Fruit fly (Drosophila melanogaster): Measurements from ENCODE around the gene CG17450.
"Not testable (repeated sequence)": the region's sequence is repeated elsewhere in the genome, so short reads cannot be mapped to it uniquely, and the experiment has no call there.

The CG17450 gene

dm6 chrX:21608820-21609219, at the start of gene CG17450:
Gene CG17450 (minus strand): TSS chrX:21608920.
- not testable (repeated sequence) for TF ChIP-seq CG6854, Hr38, cyc (GFP tag; optimal IDR thresholded peaks at IDR 0.05)

dm6 chrX:21632852-21633251, 24.1 kb upstream of the CG17450 start:
- TF ChIP-seq CG9139 (GFP tag; optimal IDR thresholded peaks at IDR 0.05) (no peak), acj6 (GFP tag; optimal IDR thresholded peaks at IDR 0.05) (no peak), Eip78C (GFP tag) (no peak)

dm6 chrX:21632213-21632612, 23.5 kb upstream of the CG17450 start:
- TF ChIP-seq dsx (GFP tag; optimal IDR thresholded peaks at IDR 0.05; ENCODE audit: poor library complexity, severe bottlenecking), result no peak
- TF ChIP-seq CG7368 (GFP tag; optimal IDR thresholded peaks at IDR 0.05), result no peak
- no peak for TF ChIP-seq Smox (GFP tag; optimal IDR thresholded peaks at IDR 0.05)
- no peak for TF ChIP-seq CG6276 (GFP tag; optimal IDR thresholded peaks at IDR 0.05)
- no peak for TF ChIP-seq Ets96B (tag; optimal IDR thresholded peaks at IDR 0.05)

- peak; percentile 60 for TF ChIP-seq esn (GFP tag; optimal IDR thresholded peaks at IDR 0.05)
- peak; percentile 63 for TF ChIP-seq Hr4 (GFP tag; optimal IDR thresholded peaks at IDR 0.05)
- TF ChIP-seq lz (GFP tag; optimal IDR thresholded peaks at IDR 0.05), result peak; percentile 39
- peak; percentile 14 for TF ChIP-seq spab (GFP tag; optimal IDR thresholded peaks at IDR 0.05)
- TF ChIP-seq CG6276 (GFP tag; optimal IDR thresholded peaks at IDR 0.05), result peak; percentile 10
- peak; percentile 7 for TF ChIP-seq CG16779 (tag; optimal IDR thresholded peaks at IDR 0.05)
- TF ChIP-seq CG10631 (GFP tag; optimal IDR thresholded peaks at IDR 0.05), result peak; percentile 33
- no peak for TF ChIP-seq fkh (GFP tag; optimal IDR thresholded peaks at IDR 0.05)
- TF ChIP-seq CG3032 (tag; optimal IDR thresholded peaks at IDR 0.05), result peak; percentile 40
- peak; percentile 49 for TF ChIP-seq CG11762 (GFP tag; optimal IDR thresholded peaks at IDR 0.05; ENCODE audit: insufficient read depth)
- TF ChIP-seq CG6792 (GFP tag; optimal IDR thresholded peaks at IDR 0.05), result peak; percentile 35
- peak; percentile 56; the same call in 1 of the 3 replicates for TF ChIP-seq CG8119 (GFP tag; IDR thresholded peaks at IDR 0.05)
- TF ChIP-seq CG8319 (GFP tag; optimal IDR thresholded peaks at IDR 0.05), result no peak
- peak; percentile 62 for TF ChIP-seq Hr39 (GFP tag; optimal IDR thresholded peaks at IDR 0.05)
- peak; percentile 76 for TF ChIP-seq Met (GFP tag; optimal IDR thresholded peaks at IDR 0.05)
- TF ChIP-seq CG1621 (tag; optimal IDR thresholded peaks at IDR 0.05), result peak; percentile 17
- TF ChIP-seq Eip75B (GFP tag; optimal IDR thresholded peaks at IDR 0.05), result peak; percentile 56
- no peak for TF ChIP-seq Hr38 (GFP tag; optimal IDR thresholded peaks at IDR 0.05)
- peak; percentile 4 for TF ChIP-seq CG4318 (GFP tag; optimal IDR thresholded peaks at IDR 0.05)
- TF ChIP-seq cyc (GFP tag; optimal IDR thresholded peaks at IDR 0.05), result peak; percentile 60
- peak; percentile 63 for TF ChIP-seq Sox102F (GFP tag; optimal IDR thresholded peaks at IDR 0.05)
- peak; percentile 41 for TF ChIP-seq vri (GFP tag; optimal IDR thresholded peaks at IDR 0.05)
- peak; percentile 16 for TF ChIP-seq Sox15 (GFP tag; optimal IDR thresholded peaks at IDR 0.05)
- TF ChIP-seq Ets96B (tag; optimal IDR thresholded peaks at IDR 0.05), result peak; percentile 49
- TF ChIP-seq CG3919 (GFP tag; optimal IDR thresholded peaks at IDR 0.05), result peak; percentile 64
- peak; percentile 90 for TF ChIP-seq Eip78C (GFP tag)
- peak; percentile 25 for TF ChIP-seq CG31627 (GFP tag; optimal IDR thresholded peaks at IDR 0.05)
- TF ChIP-seq Ets21C (GFP tag; optimal IDR thresholded peaks at IDR 0.05), result peak; percentile 47
- peak; percentile 20 for TF ChIP-seq CG8632 (GFP tag; optimal IDR thresholded peaks at IDR 0.05)
- TF ChIP-seq CG34406 (GFP tag; optimal IDR thresholded peaks at IDR 0.05), result peak; percentile 7
- TF ChIP-seq acj6 (GFP tag; optimal IDR thresholded peaks at IDR 0.05), result peak; percentile 64
- peak; percentile 48 for TF ChIP-seq net (GFP tag; optimal IDR thresholded peaks at IDR 0.05)
- TF ChIP-seq Smox (GFP tag; optimal IDR thresholded peaks at IDR 0.05), result peak; percentile 53
- TF ChIP-seq CG7368 (GFP tag; optimal IDR thresholded peaks at IDR 0.05), result no peak
- TF ChIP-seq dac (GFP tag; optimal IDR thresholded peaks at IDR 0.05), result peak; percentile 14
- peak; percentile 36 for TF ChIP-seq CG10669 (GFP tag; optimal IDR thresholded peaks at IDR 0.05)
- TF ChIP-seq Eip93F (GFP tag; optimal IDR thresholded peaks at IDR 0.05), result no peak
- no peak for TF ChIP-seq CG11294 (GFP tag; IDR thresholded peaks at IDR 0.05)
- no peak for TF ChIP-seq Lpt (GFP tag; optimal IDR thresholded peaks at IDR 0.05)
- TF ChIP-seq eg (GFP tag; IDR thresholded peaks at IDR 0.05), result no peak; the same call in 2 of the 3 replicates
- TF ChIP-seq CG6854 (GFP tag; optimal IDR thresholded peaks at IDR 0.05), result no peak
- TF ChIP-seq Blimp-1 (GFP tag; optimal IDR thresholded peaks at IDR 0.05), result no peak
- no peak for TF ChIP-seq CG6163 (GFP tag; IDR thresholded peaks at IDR 0.05)
These were observed 22.7 kb upstream of the CG17450 start for dm6 chrX:21631452-21631851.

Data from whole organism, prepupa.